Fruit fly (Drosophila melanogaster): ENCODE data around the gene CG15529.

- TF ChIP-seq CG15710 (tag; optimal IDR thresholded peaks at IDR 0.05) (no peak), Snoo (tag; optimal IDR thresholded peaks at IDR 0.05) (no peak), CG32121 (GFP tag; IDR thresholded peaks at IDR 0.05) (no peak), CG4496 (GFP tag; IDR thresholded peaks at IDR 0.05) (no peak), CG10348 (GFP tag; IDR thresholded peaks at IDR 0.05) (no peak)
Measured at dm6 chr3R:30174160-30175002, 22.5 kb downstream of the CG15529 start, which contains the start of gene Mlc2.

All from whole organism, pupa.